Fruit fly (Drosophila melanogaster): ENCODE measurements around the gene CG5555.

CG5555 gene

dm6 chr3R:19156670-19157402 is 23.5 kb downstream of the CG5555 start, which contains the start of gene nanos:
Gene nanos, plus strand, starts transcription at chr3R:19157238.
- TF ChIP-seq CG11617 (GFP tag; optimal IDR thresholded peaks at IDR 0.05) (peak; percentile 39), CG14711 (tag; optimal IDR thresholded peaks at IDR 0.05) (peak; percentile 40), Hr96 (GFP tag; optimal IDR thresholded peaks at IDR 0.05) (peak; percentile 74), Clk (GFP tag; optimal IDR thresholded peaks at IDR 0.05) (peak; percentile 62), Mnt (GFP tag; optimal IDR thresholded peaks at IDR 0.05) (peak; percentile 91), CG7045 (GFP tag; optimal IDR thresholded peaks at IDR 0.05) (peak; percentile 67), tj (GFP tag; optimal IDR thresholded peaks at IDR 0.05) (peak; percentile 4), CG7101 (tag; optimal IDR thresholded peaks at IDR 0.05) (peak; percentile 72), cnc (optimal IDR thresholded peaks at IDR 0.05) (no peak), CG1620 (GFP tag; optimal IDR thresholded peaks at IDR 0.05) (peak; percentile 94), pad (GFP tag; optimal IDR thresholded peaks at IDR 0.05) (peak; percentile 78), ovo (GFP tag; optimal IDR thresholded peaks at IDR 0.05) (peak; percentile 66), CG5204 (GFP tag; optimal IDR thresholded peaks at IDR 0.05) (no peak), CG33017 (tag; optimal IDR thresholded peaks at IDR 0.05) (peak; percentile 23), toe (GFP tag; optimal IDR thresholded peaks at IDR 0.05) (peak; percentile 75), bab1 (GFP tag; optimal IDR thresholded peaks at IDR 0.05) (peak; percentile 80), cic (GFP tag; optimal IDR thresholded peaks at IDR 0.05) (peak; percentile 54), CG12768 (GFP tag; optimal IDR thresholded peaks at IDR 0.05) (peak; percentile 79), Crg-1 (GFP tag; optimal IDR thresholded peaks at IDR 0.05) (peak; percentile 91), kay (GFP tag; ENCODE audit: borderline replicate concordance) (peak; percentile 74)

DNA sequence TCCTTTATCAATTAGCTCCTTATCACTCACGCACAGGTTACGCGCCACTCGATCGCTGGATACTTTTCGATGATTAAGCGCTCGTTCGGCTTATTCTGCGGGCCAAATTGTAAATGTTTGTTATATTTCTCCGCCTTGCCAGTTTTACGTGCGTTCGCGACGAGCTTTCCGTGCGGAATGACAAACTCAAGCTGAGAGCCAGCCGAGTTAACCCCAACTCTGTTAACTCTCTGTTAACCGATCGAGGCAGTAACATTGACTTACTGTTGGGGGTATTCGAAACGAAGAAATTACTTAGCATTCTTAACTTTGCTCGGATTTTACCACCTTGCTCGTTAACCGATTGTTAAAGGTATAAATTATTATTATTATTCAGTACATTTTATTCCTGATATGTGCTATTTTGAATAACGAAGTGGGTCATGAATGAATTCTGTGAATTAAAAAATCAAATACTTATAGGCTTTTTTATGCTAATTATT is 26.8 kb downstream of the CG5555 start, which contains the start of gene CG5835:
Gene CG5835 (minus strand): TSS at position 185 of the 482 bp plus-strand sequence.
- TF ChIP-seq Clk (GFP tag; optimal IDR thresholded peaks at IDR 0.05) (no peak), CG14711 (tag; optimal IDR thresholded peaks at IDR 0.05) (peak; percentile 3), toe (GFP tag; optimal IDR thresholded peaks at IDR 0.05) (no peak), CG11617 (GFP tag; optimal IDR thresholded peaks at IDR 0.05) (peak; percentile 15), CG33017 (tag; optimal IDR thresholded peaks at IDR 0.05) (no peak), kay (GFP tag; ENCODE audit: borderline replicate concordance) (peak; percentile 82), pad (GFP tag; optimal IDR thresholded peaks at IDR 0.05) (peak; percentile 11), CG5204 (GFP tag; optimal IDR thresholded peaks at IDR 0.05) (no peak), Hr96 (GFP tag; optimal IDR thresholded peaks at IDR 0.05) (no peak), CG12768 (GFP tag; optimal IDR thresholded peaks at IDR 0.05) (no peak), Mnt (GFP tag; optimal IDR thresholded peaks at IDR 0.05) (peak; percentile 58), CG7101 (tag; optimal IDR thresholded peaks at IDR 0.05) (peak; percentile 34), bab1 (GFP tag; optimal IDR thresholded peaks at IDR 0.05) (peak; percentile 46), CG1620 (GFP tag; optimal IDR thresholded peaks at IDR 0.05) (peak; percentile 36), tj (GFP tag; optimal IDR thresholded peaks at IDR 0.05) (peak; percentile 62), CG7045 (GFP tag; optimal IDR thresholded peaks at IDR 0.05) (no peak)

dm6 chr3R:19152835-19153234 is 27.5 kb downstream of the CG5555 start:
- TF ChIP-seq CG5204 (GFP tag; optimal IDR thresholded peaks at IDR 0.05), result no peak
- TF ChIP-seq cic (GFP tag; optimal IDR thresholded peaks at IDR 0.05), result no peak
- TF ChIP-seq CG7045 (GFP tag; optimal IDR thresholded peaks at IDR 0.05), result no peak
- no peak for TF ChIP-seq pad (GFP tag; optimal IDR thresholded peaks at IDR 0.05)
- TF ChIP-seq cnc (optimal IDR thresholded peaks at IDR 0.05), result no peak
- TF ChIP-seq kay (GFP tag; ENCODE audit: borderline replicate concordance), result no peak
- TF ChIP-seq Crg-1 (GFP tag; optimal IDR thresholded peaks at IDR 0.05), result no peak
- TF ChIP-seq CG11617 (GFP tag; optimal IDR thresholded peaks at IDR 0.05), result no peak
- TF ChIP-seq tj (GFP tag; optimal IDR thresholded peaks at IDR 0.05), result no peak
- no peak for TF ChIP-seq Mnt (GFP tag; optimal IDR thresholded peaks at IDR 0.05)

dm6 chr3R:19151848-19152787 is 28.2 kb downstream of the CG5555 start:
- TF ChIP-seq CG7101 (tag; optimal IDR thresholded peaks at IDR 0.05) (no peak), CG11617 (GFP tag; optimal IDR thresholded peaks at IDR 0.05) (no peak), CG33017 (tag; optimal IDR thresholded peaks at IDR 0.05) (peak; percentile 19), toe (GFP tag; optimal IDR thresholded peaks at IDR 0.05) (no peak), kay (GFP tag; ENCODE audit: borderline replicate concordance) (peak; percentile 69), CG12768 (GFP tag; optimal IDR thresholded peaks at IDR 0.05) (no peak), Clk (GFP tag; optimal IDR thresholded peaks at IDR 0.05) (no peak), Crg-1 (GFP tag; optimal IDR thresholded peaks at IDR 0.05) (no peak), tj (GFP tag; optimal IDR thresholded peaks at IDR 0.05) (no peak), CG7045 (GFP tag; optimal IDR thresholded peaks at IDR 0.05) (no peak)

dm6 chr3R:19150856-19151651 is 29.3 kb downstream of the CG5555 start:
- TF ChIP-seq tj (GFP tag; optimal IDR thresholded peaks at IDR 0.05) (peak; percentile 14), CG33017 (tag; optimal IDR thresholded peaks at IDR 0.05) (no peak), kay (GFP tag; ENCODE audit: borderline replicate concordance) (peak; percentile 39)
